Fruit fly (Drosophila melanogaster) whole organism, embryonic: ENCODE data around the gene Nos.

Experiments
- CG10366 ChIP-seq: fragments of 200-800 bp; sonication (Bioruptor generic); IDR thresholded peaks from 2 replicates; pipeline ENCODE4 v1.3.6; 2022; ENCODE audit warnings: missing biosample characterization, missing genetic modification characterization
- CG11723 ChIP-seq: fragments of 200-800 bp; sonication (Bioruptor generic); optimal IDR thresholded peaks from 2 replicates; lab custom pipeline; 2017; ENCODE audit warnings: missing biosample characterization, mild to moderate bottlenecking, missing genetic modification characterization
- CG13296 ChIP-seq: fragments of 200-800 bp; sonication (Bioruptor generic); optimal IDR thresholded peaks from 3 replicates; lab custom pipeline; 2018; ENCODE audit warnings: missing biosample characterization, mild to moderate bottlenecking, missing genetic modification characterization
- CG13424 ChIP-seq: fragments of 200-800 bp; sonication (Bioruptor generic); optimal IDR thresholded peaks from 2 replicates; lab custom pipeline; 2019; ENCODE audit warnings: missing biosample characterization, mild to moderate bottlenecking, missing genetic modification characterization, moderate library complexity
- CG13894 ChIP-seq: fragments of 200-800 bp; sonication (Bioruptor generic); optimal IDR thresholded peaks from 3 replicates; lab custom pipeline; 2018; ENCODE audit warnings: missing biosample characterization, mild to moderate bottlenecking, missing genetic modification characterization, moderate library complexity
- CG1529 ChIP-seq: fragments of 200-800 bp; sonication (Bioruptor generic); optimal IDR thresholded peaks from 3 replicates; lab custom pipeline; 2018; ENCODE audit warnings: missing biosample characterization, missing genetic modification characterization
- CG16813 ChIP-seq: fragments of 200-800 bp; sonication (Bioruptor generic); IDR thresholded peaks from 3 replicates; pipeline ENCODE4 v1.3.6; 2022; ENCODE audit warnings: missing biosample characterization, missing genetic modification characterization; ENCODE audit not compliant: partially characterized antibody
- CG17568 ChIP-seq: fragments of 200-800 bp; sonication (Bioruptor generic); optimal IDR thresholded peaks from 2 replicates; lab custom pipeline; 2018; ENCODE audit warnings: missing biosample characterization, mild to moderate bottlenecking, missing genetic modification characterization, moderate library complexity
- CG17829 ChIP-seq: fragments of 200-800 bp; optimal IDR thresholded peaks from 2 replicates; lab custom pipeline; 2019; ENCODE audit warnings: missing biosample characterization, mild to moderate bottlenecking, missing genetic modification characterization, moderate library complexity
- CG31388 ChIP-seq: fragments of 200-800 bp; sonication (Bioruptor generic); optimal IDR thresholded peaks from 2 replicates; lab custom pipeline; 2016; ENCODE audit warnings: missing biosample characterization, missing genetic modification characterization
- CG32772 ChIP-seq: fragments of 200-800 bp; sonication (Bioruptor generic); IDR thresholded peaks from 2 replicates; pipeline ENCODE4 v1.3.6; 2022; ENCODE audit warnings: missing biosample characterization, missing genetic modification characterization
- CG33213 ChIP-seq: fragments of 200-800 bp; sonication (Bioruptor generic); optimal IDR thresholded peaks from 3 replicates; lab custom pipeline; 2016; ENCODE audit warnings: missing biosample characterization, missing genetic modification characterization
- CG4282 ChIP-seq: fragments of 200-800 bp; sonication (Bioruptor generic); optimal IDR thresholded peaks from 2 replicates; lab custom pipeline; 2016; ENCODE audit warnings: missing biosample characterization, missing genetic modification characterization
- CG6175 ChIP-seq: fragments of 200-800 bp; sonication (Bioruptor generic); IDR thresholded peaks from 3 replicates; pipeline ENCODE4 v1.3.6; 2022; ENCODE audit warnings: missing biosample characterization, missing genetic modification characterization
- CG7556 ChIP-seq: fragments of 200-800 bp; sonication (Bioruptor generic); optimal IDR thresholded peaks from 2 replicates; lab custom pipeline; 2017; ENCODE audit warnings: missing biosample characterization, mild to moderate bottlenecking, missing genetic modification characterization
- CG8089 ChIP-seq: fragments of 200-800 bp; sonication (Bioruptor generic); optimal IDR thresholded peaks from 3 replicates; lab custom pipeline; 2016; ENCODE audit warnings: missing biosample characterization, missing genetic modification characterization
- CG8281 ChIP-seq: fragments of 200-800 bp; sonication (Bioruptor generic); optimal IDR thresholded peaks from 2 replicates; lab custom pipeline; 2018; ENCODE audit warnings: missing biosample characterization, mild to moderate bottlenecking, missing genetic modification characterization, moderate library complexity
- CG8478 ChIP-seq: fragments of >200 bp; optimal IDR thresholded peaks from 2 replicates; lab custom pipeline; 2018
- CG9609 ChIP-seq: fragments of 200-800 bp; sonication (Bioruptor generic); optimal IDR thresholded peaks from 3 replicates; lab custom pipeline; 2016; ENCODE audit warnings: missing biosample characterization, missing genetic modification characterization
- CrebB ChIP-seq: fragments of 200-800 bp; sonication (Bioruptor generic); optimal IDR thresholded peaks from 3 replicates; lab custom pipeline; 2018; ENCODE audit warnings: missing biosample characterization, mild to moderate bottlenecking, missing genetic modification characterization
- Dip3 ChIP-seq: fragments of 200-800 bp; sonication (Bioruptor generic); optimal IDR thresholded peaks from 3 replicates; lab custom pipeline; 2016; ENCODE audit warnings: missing biosample characterization, missing genetic modification characterization
- Fer1 ChIP-seq: fragments of 200-800 bp; sonication (Bioruptor generic); optimal IDR thresholded peaks from 2 replicates; lab custom pipeline; 2017; ENCODE audit warnings: missing biosample characterization, mild to moderate bottlenecking, missing genetic modification characterization
- HLH54F ChIP-seq: fragments of 200-800 bp; sonication (Bioruptor generic); optimal IDR thresholded peaks from 3 replicates; lab custom pipeline; 2016; ENCODE audit warnings: missing biosample characterization, missing genetic modification characterization
- NfI ChIP-seq: fragments of 200-800 bp; sonication (Bioruptor generic); optimal IDR thresholded peaks from 3 replicates; lab custom pipeline; 2018; ENCODE audit warnings: missing biosample characterization, mild to moderate bottlenecking, missing genetic modification characterization, moderate library complexity
- Vsx1 ChIP-seq: fragments of 200-800 bp; sonication (Bioruptor generic); optimal IDR thresholded peaks from 2 replicates; lab custom pipeline; 2017; ENCODE audit warnings: missing biosample characterization, mild to moderate bottlenecking, missing genetic modification characterization, missing genetic modification reagents
- ase ChIP-seq: fragments of 200-800 bp; sonication (Bioruptor generic); IDR thresholded peaks from 3 replicates; pipeline ENCODE4 v1.3.6; 2022; ENCODE audit warnings: missing biosample characterization, missing genetic modification characterization
- ash1 ChIP-seq: fragments of 200-800 bp; sonication (Bioruptor generic); optimal IDR thresholded peaks from 2 replicates; lab custom pipeline; 2018; ENCODE audit warnings: missing biosample characterization, mild to moderate bottlenecking, missing genetic modification characterization
- bab2 ChIP-seq: fragments of 200-800 bp; sonication (Bioruptor generic); optimal IDR thresholded peaks from 2 replicates; lab custom pipeline; 2016; ENCODE audit warnings: missing biosample characterization, missing genetic modification characterization
- chif ChIP-seq, 2 experiments: fragments of 200-800 bp; sonication (Bioruptor generic); optimal IDR thresholded peaks; 3 replicates each; lab custom pipeline; 2016; ENCODE audit warnings: missing biosample characterization in 2 of 2, missing genetic modification characterization in 2 of 2
- chm ChIP-seq: fragments of 200-800 bp; sonication (Bioruptor generic); IDR thresholded peaks from 2 replicates; pipeline ENCODE4 v1.3.6; 2022; ENCODE audit warnings: missing biosample characterization, missing genetic modification characterization
- croc ChIP-seq: fragments of 200-800 bp; sonication (Bioruptor generic); conservative IDR thresholded peaks from 3 replicates; pipeline ENCODE4 v1.3.6; 2022; ENCODE audit warnings: missing biosample characterization, missing genetic modification characterization
- dm ChIP-seq: fragments of 200-800 bp; sonication (Bioruptor generic); optimal IDR thresholded peaks from 3 replicates; lab custom pipeline; 2016; ENCODE audit warnings: missing biosample characterization, missing genetic modification characterization
- dmrt11E ChIP-seq: fragments of 200-800 bp; sonication (Bioruptor generic); optimal IDR thresholded peaks from 3 replicates; lab custom pipeline; 2018; ENCODE audit warnings: missing biosample characterization, mild to moderate bottlenecking, missing genetic modification characterization, moderate library complexity
- h ChIP-seq: fragments of >200 bp; optimal IDR thresholded peaks from 2 replicates; lab custom pipeline; 2017
- ham ChIP-seq: fragments of 200-800 bp; sonication (Bioruptor generic); IDR thresholded peaks from 2 replicates; pipeline ENCODE4 v1.3.6; 2022; ENCODE audit warnings: missing biosample characterization, missing genetic modification characterization
- jumu ChIP-seq: fragments of 200-800 bp; sonication (Bioruptor generic); optimal IDR thresholded peaks from 3 replicates; lab custom pipeline; 2016; ENCODE audit warnings: missing biosample characterization, missing genetic modification characterization
- ken ChIP-seq: fragments of 200-800 bp; sonication (Bioruptor generic); IDR thresholded peaks from 3 replicates; pipeline ENCODE4 v1.3.6; 2022; ENCODE audit warnings: missing biosample characterization, missing genetic modification characterization
- lab ChIP-seq: fragments of 200-800 bp; sonication (Bioruptor generic); optimal IDR thresholded peaks from 3 replicates; lab custom pipeline; 2017; ENCODE audit warnings: missing biosample characterization, missing genetic modification characterization, mild to moderate bottlenecking, moderate library complexity, missing genetic modification reagents
- maf-S ChIP-seq: fragments of 200-800 bp; sonication (Bioruptor generic); optimal IDR thresholded peaks from 2 replicates; lab custom pipeline; 2016; ENCODE audit warnings: missing biosample characterization, missing genetic modification characterization
- nau ChIP-seq: fragments of 200-800 bp; sonication (Bioruptor generic); optimal IDR thresholded peaks from 3 replicates; lab custom pipeline; 2017; ENCODE audit warnings: missing biosample characterization, mild to moderate bottlenecking, missing genetic modification characterization, missing genetic modification reagents
- nerfin-2 ChIP-seq: fragments of 200-800 bp; sonication (Bioruptor generic); IDR thresholded peaks from 2 replicates; pipeline ENCODE4 v1.3.6; 2022; ENCODE audit warnings: missing biosample characterization, missing genetic modification characterization; ENCODE audit not compliant: partially characterized antibody
- pb ChIP-seq: fragments of 200-800 bp; sonication (Bioruptor generic); optimal IDR thresholded peaks from 3 replicates; lab custom pipeline; 2016; ENCODE audit warnings: missing biosample characterization, missing genetic modification characterization
- run ChIP-seq: fragments of 200-800 bp; sonication (Bioruptor generic); optimal IDR thresholded peaks from 3 replicates; lab custom pipeline; 2018; ENCODE audit warnings: missing biosample characterization, mild to moderate bottlenecking, missing genetic modification characterization
- salm ChIP-seq: fragments of 200-800 bp; sonication (Bioruptor generic); optimal IDR thresholded peaks from 2 replicates; lab custom pipeline; 2018; ENCODE audit warnings: missing biosample characterization, mild to moderate bottlenecking, missing genetic modification characterization
- so ChIP-seq: fragments of 200-800 bp; sonication (Bioruptor generic); IDR thresholded peaks from 3 replicates; pipeline ENCODE4 v1.3.6; 2022; ENCODE audit warnings: missing biosample characterization, missing genetic modification characterization
- stc ChIP-seq: fragments of 200-800 bp; sonication (Bioruptor generic); IDR thresholded peaks from 2 replicates; pipeline ENCODE4 v1.3.6; 2022; ENCODE audit warnings: missing biosample characterization, missing genetic modification characterization
- stwl ChIP-seq: fragments of 200-800 bp; sonication (Bioruptor generic); optimal IDR thresholded peaks from 3 replicates; lab custom pipeline; 2018; ENCODE audit warnings: missing biosample characterization, mild to moderate bottlenecking, missing genetic modification characterization, moderate library complexity
- tio ChIP-seq: fragments of 200-800 bp; sonication (Bioruptor generic); optimal IDR thresholded peaks from 2 replicates; lab custom pipeline; 2017; ENCODE audit warnings: missing biosample characterization, missing genetic modification characterization, inconsistent platforms
- unc-4 ChIP-seq: fragments of 200-800 bp; sonication (Bioruptor generic); IDR thresholded peaks from 2 replicates; pipeline ENCODE4 v1.3.6; 2022; ENCODE audit warnings: missing biosample characterization, missing genetic modification characterization; ENCODE audit not compliant: partially characterized antibody
- usp ChIP-seq: fragments of >200 bp; optimal IDR thresholded peaks from 2 replicates; lab custom pipeline; 2017; ENCODE audit warnings: missing biosample characterization, missing genetic modification characterization
- zen2 ChIP-seq: fragments of 200-800 bp; sonication (Bioruptor generic); IDR thresholded peaks from 3 replicates; pipeline ENCODE4 v1.3.6; 2022; ENCODE audit warnings: missing biosample characterization, missing genetic modification characterization; ENCODE audit not compliant: partially characterized antibody

Gene Nos

DNA sequence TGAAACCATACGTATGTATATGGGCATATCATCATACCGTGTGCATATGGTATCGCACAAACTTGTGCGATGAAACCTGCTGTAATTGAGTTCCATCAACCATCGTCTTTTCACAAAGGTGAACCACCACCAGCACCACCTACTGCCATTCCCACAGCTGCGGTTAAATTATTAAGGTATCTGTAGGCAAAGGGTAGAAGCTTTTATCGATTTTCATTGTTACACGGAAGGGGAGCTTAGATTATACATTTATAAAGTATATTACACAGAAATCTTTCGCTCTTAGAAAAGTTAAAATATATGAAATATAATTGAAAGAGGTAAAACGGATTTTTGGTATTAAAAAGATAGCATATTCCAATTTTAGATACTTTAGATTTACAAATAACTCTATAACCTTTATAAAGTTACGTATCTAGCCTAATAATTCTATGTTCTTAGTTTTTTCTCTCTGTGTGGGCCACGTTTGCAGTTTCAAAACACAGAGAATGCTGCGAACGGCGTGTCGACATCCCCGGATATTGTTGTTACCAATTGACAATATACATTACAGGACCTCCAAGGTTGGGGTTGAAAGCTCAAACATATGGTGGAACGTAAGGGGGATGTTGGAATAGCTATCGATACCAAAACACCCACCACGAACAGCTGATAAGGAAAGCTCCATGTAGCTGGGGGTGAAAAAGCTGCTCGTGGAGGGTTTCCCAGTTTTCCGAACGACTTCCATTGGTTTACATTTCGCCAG lies 76.7 kb downstream of the Nos start, which contains the start of gene CG6495 (continued):
- TF ChIP-seq nerfin-2 (no peak), chif (GFP tag; optimal IDR thresholded peaks at IDR 0.05; lab: Kevin White, UChicago) (no peak), CG17829 (tag; lab: Kevin White, UChicago) (peak; percentile 36), dmrt11E (tag; lab: Kevin White, UChicago) (no peak), Fer1 (GFP tag; lab: Kevin White, UChicago) (peak; percentile 81), dm (no peak), CG6175 (GFP tag; lab: Robert Waterston, UW) (no peak), nau (GFP tag; lab: Kevin White, UChicago) (peak; percentile 24), ase (no peak), tio (no peak), CG13424 (tag; lab: Kevin White, UChicago) (peak; percentile 71), unc-4 (GFP tag; lab: Robert Waterston, UW) (no peak), Vsx1 (GFP tag; lab: Kevin White, UChicago) (peak; percentile 17), CG11723 (GFP tag; lab: Kevin White, UChicago) (no peak), stc (GFP tag; lab: Robert Waterston, UW) (peak; percentile 51; the same call in 1 of the 2 replicates), bab2 (GFP tag; lab: Kevin White, UChicago) (peak; percentile 33), CG8478 (no peak), Dip3 (GFP tag; lab: Kevin White, UChicago) (no peak), usp (no peak), CrebB (tag; lab: Kevin White, UChicago) (no peak), croc (GFP tag; lab: Robert Waterston, UW) (peak; percentile 30; the same call in 2 of the 3 replicates), HLH54F (GFP tag; lab: Kevin White, UChicago) (no peak), CG31388 (GFP tag; lab: Kevin White, UChicago) (no peak), CG33213 (GFP tag; lab: Kevin White, UChicago) (no peak), CG13296 (GFP tag; lab: Kevin White, UChicago) (peak; percentile 61), chm (GFP tag; lab: Robert Waterston, UW) (no peak), lab (GFP tag; lab: Kevin White, UChicago) (peak; percentile 80), zen2 (GFP tag; lab: Robert Waterston, UW) (no peak), CG9609 (GFP tag; lab: Kevin White, UChicago) (no peak), jumu (no peak), ash1 (GFP tag; lab: Kevin White, UChicago) (no peak), CG8281 (tag; lab: Kevin White, UChicago) (peak; percentile 2), maf-S (GFP tag; lab: Kevin White, UChicago) (no peak), stwl (tag; lab: Kevin White, UChicago) (no peak), pb (no peak), CG4282 (GFP tag; lab: Kevin White, UChicago) (no peak), CG7556 (GFP tag; lab: Kevin White, UChicago) (peak; percentile 85), CG10366 (no peak), CG1529 (GFP tag; lab: Kevin White, UChicago) (no peak), ken (GFP tag; lab: Robert Waterston, UW) (no peak), h (lab: Kevin White, UChicago) (no peak), ham (GFP tag; lab: Robert Waterston, UW) (no peak), CG13894 (tag; lab: Kevin White, UChicago) (peak; percentile 48), CG32772 (no peak), run (tag; lab: Kevin White, UChicago) (peak; percentile 61), CG8089 (GFP tag; lab: Kevin White, UChicago) (no peak), CG16813 (GFP tag; lab: Robert Waterston, UW) (no peak), NfI (GFP tag; lab: Kevin White, UChicago) (no peak), CG17568 (no peak), so (no peak), salm (peak; percentile 34)
